Worm (Caenorhabditis elegans) whole organism, mixed stage, embryonic: Measurements from ENCODE around the gene dpy-2.

Experiments used
- bed-3 ChIP-seq: fragments of 200-800 bp; sonication (Bioruptor generic); optimal IDR thresholded peaks from 3 replicates; lab custom pipeline; 2018; ENCODE audit warnings: mild to moderate bottlenecking, missing genetic modification characterization, moderate library complexity, missing compliant biosample characterization
- blmp-1 ChIP-seq: fragments of 150-350 bp; optimal IDR thresholded peaks from 2 replicates; lab custom pipeline; 2014; ENCODE audit warnings: missing biosample characterization, missing genetic modification characterization
- ceh-39 ChIP-seq: fragments of 150-350 bp; optimal IDR thresholded peaks from 2 replicates; lab custom pipeline; 2014; ENCODE audit warnings: missing biosample characterization, missing genetic modification characterization
- ceh-43 ChIP-seq: fragments of 200-800 bp; sonication (Bioruptor generic); optimal IDR thresholded peaks from 2 replicates; lab custom pipeline; 2018; ENCODE audit warnings: mild to moderate bottlenecking, missing genetic modification characterization, moderate library complexity, missing compliant biosample characterization
- ces-1 ChIP-seq: fragments of 150-350 bp; optimal IDR thresholded peaks from 2 replicates; lab custom pipeline; 2014; ENCODE audit warnings: missing biosample characterization, missing genetic modification reagents, missing genetic modification characterization
- drap-1 ChIP-seq: fragments of 200-800 bp; sonication (Bioruptor generic); optimal IDR thresholded peaks from 3 replicates; lab custom pipeline; 2018; ENCODE audit warnings: mild to moderate bottlenecking, missing genetic modification characterization, missing compliant biosample characterization
- elt-1 ChIP-seq: sonication (generic microtip); optimal IDR thresholded peaks from 2 replicates; lab custom pipeline; 2017; ENCODE audit warnings: missing genetic modification characterization, mild to moderate bottlenecking, missing compliant biosample characterization, antibody characterized with exemption, moderate library complexity, borderline replicate concordance; ENCODE audit not compliant: insufficient read depth
- elt-3 ChIP-seq: fragments of 150-350 bp; optimal IDR thresholded peaks from 2 replicates; lab custom pipeline; 2014; ENCODE audit warnings: missing biosample characterization, missing genetic modification characterization
- flh-1 ChIP-seq: fragments of 200-800 bp; sonication (Bioruptor generic); optimal IDR thresholded peaks from 2 replicates; lab custom pipeline; 2018; ENCODE audit warnings: mild to moderate bottlenecking, missing genetic modification characterization, moderate library complexity, missing compliant biosample characterization
- ham-2 ChIP-seq: fragments of 200-800 bp; sonication (Bioruptor generic); optimal IDR thresholded peaks from 2 replicates; lab custom pipeline; 2018; ENCODE audit warnings: mild to moderate bottlenecking, missing genetic modification characterization, missing compliant biosample characterization
- hlh-1 ChIP-seq: fragments of 150-350 bp; optimal IDR thresholded peaks from 2 replicates; lab custom pipeline; 2014; ENCODE audit warnings: missing biosample characterization, missing genetic modification reagents, missing genetic modification characterization
- lin-13 ChIP-seq: fragments of 150-350 bp; optimal IDR thresholded peaks from 2 replicates; lab custom pipeline; 2014; ENCODE audit warnings: missing biosample characterization, missing genetic modification characterization
- lin-32 ChIP-seq: fragments of 200-800 bp; sonication (Bioruptor generic); optimal IDR thresholded peaks from 2 replicates; lab custom pipeline; 2018; ENCODE audit warnings: mild to moderate bottlenecking, missing genetic modification characterization, missing compliant biosample characterization
- lsy-2 ChIP-seq: fragments of 150-350 bp; optimal IDR thresholded peaks from 2 replicates; lab custom pipeline; 2014; ENCODE audit warnings: missing biosample characterization, missing genetic modification characterization
- mab-5 ChIP-seq: fragments of 150-350 bp; optimal IDR thresholded peaks from 2 replicates; lab custom pipeline; 2014; ENCODE audit warnings: missing biosample characterization, missing genetic modification characterization
- mep-1 ChIP-seq: fragments of 150-350 bp; optimal IDR thresholded peaks from 2 replicates; lab custom pipeline; 2017; ENCODE audit warnings: missing biosample characterization, missing genetic modification reagents, missing genetic modification characterization, inconsistent platforms
- mls-2 ChIP-seq: sonication (generic microtip); optimal IDR thresholded peaks from 2 replicates; lab custom pipeline; 2016; ENCODE audit warnings: mild to moderate bottlenecking, missing genetic modification characterization, moderate library complexity, missing compliant biosample characterization
- nhr-12 ChIP-seq: fragments of 150-350 bp; optimal IDR thresholded peaks from 2 replicates; lab custom pipeline; 2014; ENCODE audit warnings: missing biosample characterization, missing genetic modification characterization
- nhr-2 ChIP-seq: fragments of 150-350 bp; optimal IDR thresholded peaks from 2 replicates; lab custom pipeline; 2014; ENCODE audit warnings: missing biosample characterization, missing genetic modification characterization
- nhr-237 ChIP-seq: fragments of 150-350 bp; optimal IDR thresholded peaks from 2 replicates; lab custom pipeline; 2014; ENCODE audit warnings: missing biosample characterization, missing genetic modification characterization
- nhr-28 ChIP-seq: fragments of 150-350 bp; optimal IDR thresholded peaks from 2 replicates; lab custom pipeline; 2014; ENCODE audit warnings: missing biosample characterization, missing genetic modification characterization
- nhr-76 ChIP-seq: sonication (generic microtip); optimal IDR thresholded peaks from 2 replicates; lab custom pipeline; 2017; ENCODE audit warnings: missing biosample characterization, missing genetic modification characterization
- sem-2 ChIP-seq: fragments of 200-800 bp; sonication (Bioruptor generic); optimal IDR thresholded peaks from 2 replicates; lab custom pipeline; 2018; ENCODE audit warnings: mild to moderate bottlenecking, missing genetic modification characterization, missing compliant biosample characterization
- snpc-4 ChIP-seq: fragments of 150-350 bp; optimal IDR thresholded peaks from 2 replicates; lab custom pipeline; 2014; ENCODE audit warnings: missing biosample characterization, missing genetic modification characterization
- sptf-1 ChIP-seq: sonication (generic microtip); optimal IDR thresholded peaks from 2 replicates; lab custom pipeline; 2017; ENCODE audit warnings: mild to moderate bottlenecking, missing genetic modification characterization, moderate library complexity, missing compliant biosample characterization
- tbx-8 ChIP-seq: fragments of 200-800 bp; sonication (Bioruptor generic); optimal IDR thresholded peaks from 2 replicates; lab custom pipeline; 2018; ENCODE audit warnings: mild to moderate bottlenecking, missing genetic modification characterization, moderate library complexity, missing compliant biosample characterization
- unc-120 ChIP-seq: sonication (generic microtip); optimal IDR thresholded peaks from 2 replicates; lab custom pipeline; 2017; ENCODE audit warnings: missing genetic modification characterization, missing compliant biosample characterization; ENCODE audit not compliant: poor library complexity, severe bottlenecking
- unc-39 ChIP-seq: fragments of 150-350 bp; optimal IDR thresholded peaks from 2 replicates; lab custom pipeline; 2014; ENCODE audit warnings: missing biosample characterization, missing genetic modification characterization
- unc-62 ChIP-seq: fragments of 150-350 bp; optimal IDR thresholded peaks from 2 replicates; lab custom pipeline; 2014; ENCODE audit warnings: missing biosample characterization, missing genetic modification reagents, missing genetic modification characterization
- zip-8 ChIP-seq: fragments of 150-350 bp; optimal IDR thresholded peaks from 2 replicates; lab custom pipeline; 2014; ENCODE audit warnings: missing biosample characterization, missing genetic modification characterization
- ztf-11 ChIP-seq: fragments of 150-350 bp; optimal IDR thresholded peaks from 2 replicates; lab custom pipeline; 2014; ENCODE audit warnings: missing biosample characterization, missing genetic modification characterization

The dpy-2 gene

ce11 chrII:6673894-6674293, 40.2 kb upstream of the dpy-2 start, which contains the start of gene H43E16.1:
TSS of gene H43E16.1 (plus strand) at chrII:6674268.
- TF ChIP-seq lsy-2 (tag; lab: Kevin White, UChicago) = no peak
- TF ChIP-seq zip-8 (tag; lab: Kevin White, UChicago) = peak; percentile 97

ce11 chrII:6679724-6680123, 34.4 kb upstream of the dpy-2 start, which contains the start of gene ift-74:
TSS of gene ift-74 (plus strand) at chrII:6680024.
- no peak for TF ChIP-seq flh-1 (GFP tag; lab: Kevin White, UChicago)
- no peak for TF ChIP-seq lin-32 (GFP tag; lab: Kevin White, UChicago)
- no peak for TF ChIP-seq unc-120
- no peak for TF ChIP-seq tbx-8 (GFP tag; lab: Kevin White, UChicago)

DNA sequence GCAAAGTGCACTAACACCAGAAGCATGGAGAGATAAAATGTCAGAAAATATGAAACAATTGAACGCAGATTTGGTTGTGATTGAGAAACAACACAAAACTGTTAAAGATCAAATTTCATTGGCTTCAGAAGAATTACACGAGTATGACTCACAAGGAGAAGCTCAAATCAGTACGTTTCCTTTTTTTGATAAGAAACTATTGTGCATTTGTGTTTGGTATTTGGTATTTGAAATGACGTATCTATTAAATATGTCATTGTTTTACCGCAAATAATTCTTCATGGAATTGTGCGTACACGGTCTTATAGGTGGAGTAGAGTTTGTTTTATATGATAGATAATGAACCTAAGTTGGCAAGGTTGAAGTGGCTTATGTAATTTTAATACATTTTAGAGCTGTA, 32.6 kb upstream of the dpy-2 start:
- TF ChIP-seq ceh-39 (tag; lab: Kevin White, UChicago) (no peak), hlh-1 (tag; lab: Kevin White, UChicago) (no peak), nhr-12 (no peak), unc-120 (no peak), ces-1 (GFP tag; lab: Kevin White, UChicago) (no peak), snpc-4 (tag; lab: Kevin White, UChicago) (no peak)

DNA sequence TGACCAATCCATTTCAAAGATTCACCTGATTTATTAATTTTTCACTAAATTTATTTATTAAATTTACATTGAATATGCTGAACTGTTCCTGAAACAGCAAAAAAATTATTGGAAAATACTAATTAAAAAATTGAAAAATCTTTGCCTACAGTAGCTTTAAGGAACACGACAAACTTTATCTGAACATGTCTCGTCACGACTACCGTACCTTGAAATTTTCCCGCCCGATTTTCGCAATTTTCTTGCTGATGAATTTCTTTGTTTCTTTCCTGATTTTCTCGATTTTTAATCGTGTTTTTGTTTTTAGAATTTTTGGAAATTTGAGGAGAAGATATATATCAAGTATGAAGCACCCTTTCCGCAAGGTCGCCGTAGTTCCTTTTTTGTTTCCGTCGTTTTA, 31.2 kb upstream of the dpy-2 start:
- no peak for TF ChIP-seq nhr-76 (tag; lab: Kevin White, UChicago)
- no peak for TF ChIP-seq mep-1
- TF ChIP-seq sptf-1 (tag; lab: Kevin White, UChicago) = no peak
- no peak for TF ChIP-seq blmp-1 (tag; lab: Kevin White, UChicago)
- TF ChIP-seq ceh-39 (tag; lab: Kevin White, UChicago) = no peak
- TF ChIP-seq drap-1 (GFP tag; lab: Kevin White, UChicago) = no peak
- no peak for TF ChIP-seq nhr-2 (tag; lab: Kevin White, UChicago)
- no peak for TF ChIP-seq nhr-237 (tag; lab: Kevin White, UChicago)
- no peak for TF ChIP-seq mab-5
- TF ChIP-seq ceh-43 (GFP tag; lab: Kevin White, UChicago) = no peak
- TF ChIP-seq, all 35 proteins: peak for 0

- no peak for TF ChIP-seq nhr-2 (tag; lab: Kevin White, UChicago)
- TF ChIP-seq ham-2 = peak; percentile 23
- no peak for TF ChIP-seq nhr-28 (tag; lab: Kevin White, UChicago)
- TF ChIP-seq unc-120 = peak; percentile 18
- no peak for TF ChIP-seq nhr-12
- TF ChIP-seq lsy-2 (tag; lab: Kevin White, UChicago) = peak; percentile 8
- TF ChIP-seq unc-39 (tag; lab: Kevin White, UChicago) = no peak
These were observed 30.3 kb upstream of the dpy-2 start, which contains the start of gene gyf-1 for ce11 chrII:6683663-6684285. TSS of gene gyf-1 (plus strand) at chrII:6684235.

ce11 chrII:6685964-6686363, 28.1 kb upstream of the dpy-2 start:
- TF ChIP-seq mls-2 (no peak), mab-5 (no peak), tbx-8 (GFP tag; lab: Kevin White, UChicago) (no peak), ceh-39 (tag; lab: Kevin White, UChicago) (no peak), nhr-2 (tag; lab: Kevin White, UChicago) (no peak), sptf-1 (tag; lab: Kevin White, UChicago) (no peak), ztf-11 (tag; lab: Kevin White, UChicago) (no peak), bed-3 (GFP tag; lab: Kevin White, UChicago) (no peak), mep-1 (no peak), elt-1 (tag; lab: Kevin White, UChicago) (no peak), lin-13 (tag; lab: Kevin White, UChicago) (no peak), unc-62 (GFP tag; lab: Kevin White, UChicago) (no peak), sem-2 (GFP tag; lab: Kevin White, UChicago) (no peak), unc-120 (no peak), elt-3 (tag; lab: Kevin White, UChicago) (no peak), snpc-4 (tag; lab: Kevin White, UChicago) (no peak)
